Worm (Caenorhabditis elegans): ENCODE results near the gene dot-1.3.

- TF ChIP-seq nhr-76 (tag; optimal IDR thresholded peaks at IDR 0.05): no peak
- no peak for TF ChIP-seq zag-1 (tag; optimal IDR thresholded peaks at IDR 0.05)
- TF ChIP-seq nhr-90 (tag; optimal IDR thresholded peaks at IDR 0.05; ENCODE audit: poor library complexity): no peak
- no peak for TF ChIP-seq nhr-237 (tag; optimal IDR thresholded peaks at IDR 0.05)
- no peak for TF ChIP-seq unc-62 (GFP tag; optimal IDR thresholded peaks at IDR 0.05)
- TF ChIP-seq ztf-11 (tag; optimal IDR thresholded peaks at IDR 0.05): no peak
- TF ChIP-seq ztf-4 (tag; optimal IDR thresholded peaks at IDR 0.05): no peak
- TF ChIP-seq skn-1 (tag; optimal IDR thresholded peaks at IDR 0.05): no peak
- TF ChIP-seq ceh-63 (GFP tag; optimal IDR thresholded peaks at IDR 0.05): no peak
- TF ChIP-seq fkh-8 (tag; optimal IDR thresholded peaks at IDR 0.05): no peak
- no peak for TF ChIP-seq fkh-10 (GFP tag; optimal IDR thresholded peaks at IDR 0.05)
- no peak for TF ChIP-seq nhr-12 (tag; optimal IDR thresholded peaks at IDR 0.05)
- TF ChIP-seq sox-4 (tag; optimal IDR thresholded peaks at IDR 0.05): no peak
Observed at ce11 chrX:12314395-12314794, 11.7 kb upstream of the dot-1.3 start.

All from whole organism, L1 larva.